Worm (Caenorhabditis elegans) whole organism, young adult: ENCODE results near the gene sto-6.
A peak's percentile ranks its signal among the peaks of the same experiment; 100 is the strongest.

Experiments used
- B0019.2 ChIP-seq: fragments of 200-800 bp; sonication (Bioruptor generic); conservative IDR thresholded peaks from 2 replicates; pipeline ENCODE4 v1.3.6; 2022; ENCODE audit warnings: missing genetic modification reagents, missing genetic modification characterization, missing compliant biosample characterization
- B0261.1 ChIP-seq: sonication (generic microtip); optimal IDR thresholded peaks from 2 replicates; lab custom pipeline; 2016; ENCODE audit warnings: mild to moderate bottlenecking, missing genetic modification characterization, moderate library complexity, missing compliant biosample characterization
- B0336.3 ChIP-seq: fragments of 200-800 bp; sonication (Bioruptor generic); IDR thresholded peaks from 2 replicates; pipeline ENCODE4 v1.3.6; 2022; ENCODE audit warnings: missing genetic modification characterization, missing compliant biosample characterization
- F33H1.4 ChIP-seq: fragments of 200-800 bp; sonication (Bioruptor generic); IDR thresholded peaks from 2 replicates; pipeline ENCODE4 v1.3.6; 2022; ENCODE audit warnings: missing genetic modification reagents, missing genetic modification characterization, missing compliant biosample characterization
- F49E8.2 ChIP-seq: sonication (generic microtip); optimal IDR thresholded peaks from 3 replicates; lab custom pipeline; 2017; ENCODE audit warnings: missing genetic modification characterization, mild to moderate bottlenecking, missing compliant biosample characterization, antibody characterized with exemption, moderate library complexity; ENCODE audit not compliant: insufficient read depth
- F57A8.1 ChIP-seq: fragments of 200-800 bp; sonication (Bioruptor generic); optimal IDR thresholded peaks from 2 replicates; lab custom pipeline; 2018; ENCODE audit warnings: mild to moderate bottlenecking, missing genetic modification characterization, moderate library complexity, missing compliant biosample characterization
- Y53G8AR.9 ChIP-seq: fragments of 200-800 bp; sonication (Bioruptor generic); conservative IDR thresholded peaks from 2 replicates; pipeline ENCODE4 v1.3.6; 2022; ENCODE audit warnings: missing genetic modification reagents, missing genetic modification characterization, missing compliant biosample characterization
- Y56A3A.18 ChIP-seq: fragments of 200-800 bp; sonication (Bioruptor generic); IDR thresholded peaks from 2 replicates; pipeline ENCODE4 v1.3.6; 2022; ENCODE audit warnings: missing genetic modification reagents, missing genetic modification characterization, missing compliant biosample characterization
- Y67H2A.10 ChIP-seq: fragments of 200-800 bp; sonication (Bioruptor generic); conservative IDR thresholded peaks from 2 replicates; pipeline ENCODE4 v1.3.6; 2022; ENCODE audit warnings: missing genetic modification reagents, missing genetic modification characterization, missing compliant biosample characterization
- athp-1 ChIP-seq: sonication (generic microtip); optimal IDR thresholded peaks from 2 replicates; lab custom pipeline; 2017; ENCODE audit warnings: mild to moderate bottlenecking, missing genetic modification characterization, missing compliant biosample characterization
- attf-3 ChIP-seq: fragments of 200-800 bp; sonication (Bioruptor generic); conservative IDR thresholded peaks from 2 replicates; pipeline ENCODE4 v1.3.6; 2022; ENCODE audit warnings: missing genetic modification reagents, missing genetic modification characterization, missing compliant biosample characterization
- attf-6 ChIP-seq: fragments of 200-800 bp; sonication (Bioruptor generic); IDR thresholded peaks from 2 replicates; pipeline ENCODE4 v1.3.6; 2022; ENCODE audit warnings: missing genetic modification reagents, missing genetic modification characterization, missing compliant biosample characterization
- cebp-1 ChIP-seq, 2 experiments: fragments of 200-800 bp in 1 of 2; sonication (Bioruptor generic) in 1 of 2; sonication (generic microtip) in 1 of 2; IDR thresholded peaks in 1 of 2; optimal IDR thresholded peaks in 1 of 2; 2 replicates each; pipeline versions ENCODE4 v1.3.6 to Lab custom; 2017 to 2022; ENCODE audit warnings: missing compliant biosample characterization in 2 of 2, missing genetic modification characterization in 2 of 2, mild to moderate bottlenecking in 1 of 2, missing genetic modification reagents in 1 of 2, moderate library complexity in 1 of 2
- die-1 ChIP-seq: sonication (generic microtip); optimal IDR thresholded peaks from 2 replicates; lab custom pipeline; 2016; ENCODE audit warnings: missing genotype, mild to moderate bottlenecking, missing genetic modification characterization, missing compliant biosample characterization
- dox-1 ChIP-seq: fragments of 200-800 bp; sonication (Bioruptor generic); IDR thresholded peaks from 2 replicates; pipeline ENCODE4 v1.3.6; 2022; ENCODE audit warnings: missing genetic modification reagents, missing genetic modification characterization, missing compliant biosample characterization
- efl-1 ChIP-seq: fragments of 150-350 bp; optimal IDR thresholded peaks from 2 replicates; lab custom pipeline; 2014; ENCODE audit warnings: missing biosample characterization, missing genetic modification reagents, missing genetic modification characterization
- egl-44 ChIP-seq: fragments of 200-800 bp; sonication (Bioruptor generic); IDR thresholded peaks from 2 replicates; pipeline ENCODE4 v1.3.6; 2022; ENCODE audit warnings: missing genetic modification reagents, missing genetic modification characterization, missing compliant biosample characterization
- ekl-4 ChIP-seq: fragments of 200-800 bp; sonication (Bioruptor generic); IDR thresholded peaks from 2 replicates; pipeline ENCODE4 v1.3.6; 2022; ENCODE audit warnings: missing genetic modification reagents, missing genetic modification characterization, missing compliant biosample characterization
- ets-4 ChIP-seq: fragments of 200-800 bp; sonication (Bioruptor generic); optimal IDR thresholded peaks from 2 replicates; lab custom pipeline; 2018; ENCODE audit warnings: mild to moderate bottlenecking, missing genetic modification characterization, missing compliant biosample characterization
- fkh-3 ChIP-seq: sonication (generic microtip); optimal IDR thresholded peaks from 2 replicates; lab custom pipeline; 2016; ENCODE audit warnings: mild to moderate bottlenecking, missing genetic modification characterization, missing compliant biosample characterization
- hrde-1 ChIP-seq: sonication (generic microtip); optimal IDR thresholded peaks from 2 replicates; lab custom pipeline; 2016; ENCODE audit warnings: missing genetic modification characterization, mild to moderate bottlenecking, missing compliant biosample characterization, moderate library complexity, missing genotype, missing genetic modification reagents, borderline replicate concordance
- lag-1 ChIP-seq: fragments of 200-800 bp; sonication (Bioruptor generic); IDR thresholded peaks from 2 replicates; pipeline ENCODE4 v1.3.6; 2022; ENCODE audit warnings: missing genetic modification reagents, missing genetic modification characterization, missing compliant biosample characterization
- let-526 ChIP-seq: fragments of 200-800 bp; sonication (Bioruptor generic); IDR thresholded peaks from 2 replicates; pipeline ENCODE4 v1.3.6; 2022; ENCODE audit warnings: missing genetic modification reagents, missing genetic modification characterization, missing compliant biosample characterization
- lin-26 ChIP-seq: fragments of 200-800 bp; sonication (Bioruptor generic); IDR thresholded peaks from 2 replicates; pipeline ENCODE4 v1.3.6; 2022; ENCODE audit warnings: missing genetic modification reagents, missing genetic modification characterization, missing compliant biosample characterization
- lin-54 ChIP-seq: fragments of 200-800 bp; sonication (Bioruptor generic); optimal IDR thresholded peaks from 2 replicates; lab custom pipeline; 2018; ENCODE audit warnings: mild to moderate bottlenecking, missing genetic modification characterization, missing compliant biosample characterization
- lsl-1 ChIP-seq: fragments of 200-800 bp; sonication (Bioruptor generic); optimal IDR thresholded peaks from 2 replicates; lab custom pipeline; 2018; ENCODE audit warnings: mild to moderate bottlenecking, missing genetic modification characterization, moderate library complexity, missing compliant biosample characterization
- madf-10 ChIP-seq: sonication (generic microtip); optimal IDR thresholded peaks from 2 replicates; lab custom pipeline; 2016; ENCODE audit warnings: mild to moderate bottlenecking, missing genetic modification characterization, missing compliant biosample characterization
- madf-3 ChIP-seq: fragments of 200-800 bp; sonication (Bioruptor generic); IDR thresholded peaks from 2 replicates; pipeline ENCODE4 v1.3.6; 2022; ENCODE audit warnings: missing genetic modification reagents, missing genetic modification characterization, missing compliant biosample characterization
- mcd-1 ChIP-seq: fragments of 200-800 bp; sonication (Bioruptor generic); IDR thresholded peaks from 2 replicates; pipeline ENCODE4 v1.3.6; 2022; ENCODE audit warnings: missing genetic modification reagents, missing genetic modification characterization, missing compliant biosample characterization
- nfya-1 ChIP-seq: sonication (generic microtip); optimal IDR thresholded peaks from 2 replicates; lab custom pipeline; 2017; ENCODE audit warnings: antibody characterized with exemption, missing compliant biosample characterization, missing genetic modification characterization, borderline replicate concordance; ENCODE audit not compliant: insufficient read depth
- nfya-2 ChIP-seq: fragments of 200-800 bp; sonication (Bioruptor generic); IDR thresholded peaks from 2 replicates; pipeline ENCODE4 v1.3.6; 2022; ENCODE audit warnings: missing genetic modification reagents, missing genetic modification characterization, missing compliant biosample characterization
- nhr-179 ChIP-seq: sonication (generic microtip); optimal IDR thresholded peaks from 2 replicates; lab custom pipeline; 2016; ENCODE audit warnings: mild to moderate bottlenecking, missing genetic modification characterization, missing compliant biosample characterization
- nhr-80 ChIP-seq: sonication (generic microtip); optimal IDR thresholded peaks from 2 replicates; lab custom pipeline; 2016; ENCODE audit warnings: missing genetic modification characterization, missing compliant biosample characterization
- pbrm-1 ChIP-seq: fragments of 200-800 bp; sonication (Bioruptor generic); IDR thresholded peaks from 2 replicates; pipeline ENCODE4 v1.3.6; 2022; ENCODE audit warnings: missing genetic modification reagents, missing genetic modification characterization, missing compliant biosample characterization
- pha-4 ChIP-seq: fragments of 150-350 bp; sonication (generic microtip); optimal IDR thresholded peaks from 2 replicates; lab custom pipeline; 2014; ENCODE audit warnings: missing biosample characterization, missing genetic modification reagents, missing genetic modification characterization
- rcor-1 ChIP-seq: fragments of 200-800 bp; sonication (Bioruptor generic); IDR thresholded peaks from 2 replicates; pipeline ENCODE4 v1.3.6; 2022; ENCODE audit warnings: missing genetic modification reagents, missing genetic modification characterization, missing compliant biosample characterization
- repo-1 ChIP-seq: sonication (generic microtip); optimal IDR thresholded peaks from 2 replicates; lab custom pipeline; 2017; ENCODE audit warnings: mild to moderate bottlenecking, missing genetic modification characterization, missing compliant biosample characterization
- sdz-38 ChIP-seq: sonication (generic microtip); optimal IDR thresholded peaks from 2 replicates; lab custom pipeline; 2016; ENCODE audit warnings: missing genotype, missing genetic modification characterization, missing compliant biosample characterization
- snpc-1.1 ChIP-seq: sonication (generic microtip); optimal IDR thresholded peaks from 2 replicates; lab custom pipeline; 2017; ENCODE audit warnings: missing genetic modification characterization, mild to moderate bottlenecking, missing compliant biosample characterization, antibody characterized with exemption, moderate library complexity, missing genotype, missing genetic modification reagents; ENCODE audit not compliant: insufficient read depth
- snpc-3.4 ChIP-seq: sonication (generic microtip); optimal IDR thresholded peaks from 2 replicates; lab custom pipeline; 2017; ENCODE audit warnings: missing genetic modification characterization, mild to moderate bottlenecking, missing compliant biosample characterization, antibody characterized with exemption, moderate library complexity, missing genotype, missing genetic modification reagents
- somi-1 ChIP-seq: fragments of 200-800 bp; sonication (Bioruptor generic); optimal IDR thresholded peaks from 2 replicates; lab custom pipeline; 2018; ENCODE audit warnings: mild to moderate bottlenecking, missing genetic modification characterization, missing compliant biosample characterization
- unc-130 ChIP-seq: sonication (generic microtip); optimal IDR thresholded peaks from 2 replicates; lab custom pipeline; 2016; ENCODE audit warnings: missing genetic modification reagents, missing genetic modification characterization, missing compliant biosample characterization
- xnd-1 ChIP-seq: sonication (generic microtip); optimal IDR thresholded peaks from 2 replicates; lab custom pipeline; 2016; ENCODE audit warnings: missing genotype, missing genetic modification reagents, missing genetic modification characterization, missing compliant biosample characterization
- ztf-18 ChIP-seq: sonication (generic microtip); optimal IDR thresholded peaks from 2 replicates; lab custom pipeline; 2016; ENCODE audit warnings: missing genotype, mild to moderate bottlenecking, missing genetic modification characterization, missing compliant biosample characterization
- ztf-22 ChIP-seq: fragments of 200-800 bp; sonication (Bioruptor generic); optimal IDR thresholded peaks from 2 replicates; lab custom pipeline; 2018; ENCODE audit warnings: mild to moderate bottlenecking, missing genetic modification characterization, moderate library complexity, missing compliant biosample characterization

sto-6 gene

DNA sequence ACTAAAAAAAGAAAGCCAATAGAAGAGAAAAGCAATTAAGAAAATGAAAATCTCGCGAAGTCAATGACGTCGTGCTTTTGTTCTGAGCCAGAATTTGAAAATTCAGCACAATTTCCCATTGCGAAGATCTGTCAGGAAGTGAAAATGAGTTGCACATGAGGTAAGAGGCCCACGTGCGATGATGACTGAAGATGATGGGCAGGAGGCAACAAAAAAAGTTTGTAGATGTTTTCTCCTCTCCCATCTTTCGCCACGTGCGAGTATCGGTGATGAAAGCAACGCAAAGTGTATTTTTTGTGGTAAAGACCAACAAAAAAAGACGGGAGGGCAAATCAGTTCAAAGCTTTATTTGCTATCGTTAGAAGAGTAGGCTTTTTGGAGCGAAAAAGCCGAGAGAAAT is 29.9 kb downstream of the sto-6 start:
- no peak for TF ChIP-seq cebp-1 (GFP tag; IDR thresholded peaks at IDR 0.05; lab: Robert Waterston, UW)
- peak; percentile 31 for TF ChIP-seq cebp-1 (tag; optimal IDR thresholded peaks at IDR 0.05; lab: Kevin White, UChicago)
- TF ChIP-seq B0019.2 (GFP tag; lab: Robert Waterston, UW): no peak
- TF ChIP-seq hrde-1 (tag; lab: Kevin White, UChicago): no peak

- TF ChIP-seq F33H1.4 (GFP tag; lab: Robert Waterston, UW) (no peak), fkh-3 (tag; lab: Kevin White, UChicago) (no peak), snpc-3.4 (tag; lab: Kevin White, UChicago) (no peak), F57A8.1 (GFP tag; lab: Kevin White, UChicago) (no peak), ztf-18 (peak; percentile 82), dox-1 (GFP tag; lab: Robert Waterston, UW) (0 out of 2 replicates have a peak, but pooled peaks have one; percentile 46), nhr-80 (no peak), egl-44 (GFP tag; lab: Robert Waterston, UW) (no peak), B0261.1 (tag; lab: Kevin White, UChicago) (no peak), ekl-4 (GFP tag; lab: Robert Waterston, UW) (no peak), attf-3 (GFP tag; lab: Robert Waterston, UW) (no peak), lin-54 (GFP tag; lab: Kevin White, UChicago) (no peak), Y56A3A.18 (GFP tag; lab: Robert Waterston, UW) (no peak), madf-3 (GFP tag; lab: Robert Waterston, UW) (0 out of 2 replicates have a peak, but pooled peaks have one; percentile 17), pha-4 (tag; lab: Kevin White, UChicago) (no peak), repo-1 (no peak), unc-130 (GFP tag; lab: Kevin White, UChicago) (no peak), xnd-1 (tag; lab: Kevin White, UChicago) (no peak), lag-1 (GFP tag; lab: Robert Waterston, UW) (no peak), F49E8.2 (tag; lab: Kevin White, UChicago) (no peak), snpc-1.1 (tag; lab: Kevin White, UChicago) (no peak), let-526 (GFP tag; lab: Robert Waterston, UW) (no peak), ztf-22 (GFP tag; lab: Kevin White, UChicago) (no peak), ets-4 (no peak), cebp-1 (GFP tag; IDR thresholded peaks at IDR 0.05; lab: Robert Waterston, UW) (no peak), cebp-1 (tag; optimal IDR thresholded peaks at IDR 0.05; lab: Kevin White, UChicago) (no peak), madf-10 (no peak), lin-26 (GFP tag; lab: Robert Waterston, UW) (no peak), die-1 (no peak), efl-1 (GFP tag; lab: Kevin White, UChicago) (peak; percentile 10), Y67H2A.10 (GFP tag; lab: Robert Waterston, UW) (no peak), somi-1 (GFP tag; lab: Kevin White, UChicago) (no peak)
Measured at ce11 chrX:11662557-11662956, 30.4 kb downstream of the sto-6 start.

DNA sequence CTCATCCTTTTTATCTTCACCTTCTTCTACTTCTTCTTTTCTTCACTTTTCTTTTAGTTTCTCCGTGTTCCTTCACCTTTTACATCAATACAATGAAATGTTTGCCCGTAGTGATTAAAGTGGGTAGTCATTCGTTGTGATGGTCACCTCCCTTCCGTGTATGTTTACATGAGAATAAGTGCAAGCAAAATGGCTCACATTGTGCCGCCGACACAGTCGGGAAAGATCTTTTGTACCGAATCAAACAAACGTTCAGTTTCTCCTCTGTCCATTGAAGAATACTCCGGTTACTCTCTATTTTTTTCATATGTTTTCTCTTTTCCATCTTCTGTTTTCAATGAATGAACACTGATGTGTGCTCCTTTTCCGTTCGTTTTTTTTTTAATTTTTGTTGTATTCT is 32.0 kb downstream of the sto-6 start:
- TF ChIP-seq nhr-179 (tag; lab: Kevin White, UChicago) (no peak), lsl-1 (GFP tag; lab: Kevin White, UChicago) (no peak), B0261.1 (tag; lab: Kevin White, UChicago) (no peak), hrde-1 (tag; lab: Kevin White, UChicago) (no peak), nfya-2 (GFP tag; lab: Robert Waterston, UW) (no peak), mcd-1 (GFP tag; lab: Robert Waterston, UW) (no peak), rcor-1 (GFP tag; lab: Robert Waterston, UW) (no peak), attf-6 (GFP tag; lab: Robert Waterston, UW) (no peak), nfya-1 (tag; lab: Kevin White, UChicago) (no peak), B0336.3 (GFP tag; lab: Robert Waterston, UW) (no peak), repo-1 (no peak), sdz-38 (tag; lab: Kevin White, UChicago) (no peak), pbrm-1 (GFP tag; lab: Robert Waterston, UW) (no peak), athp-1 (no peak), Y53G8AR.9 (GFP tag; lab: Robert Waterston, UW) (no peak), nhr-80 (no peak), Y56A3A.18 (GFP tag; lab: Robert Waterston, UW) (no peak)
